Fruit fly (Drosophila melanogaster) whole organism, embryonic: Measurements from ENCODE around the gene MAGE.

ENCODE experiments used
- Abd-B ChIP-seq: fragments of 200-800 bp; sonication (Bioruptor generic); optimal IDR thresholded peaks from 2 replicates; lab custom pipeline; 2018; ENCODE audit warnings: missing biosample characterization, mild to moderate bottlenecking, missing genetic modification characterization, moderate library complexity
- Ada2b ChIP-seq: fragments of 200-800 bp; sonication (Bioruptor generic); IDR thresholded peaks from 2 replicates; pipeline ENCODE4 v1.3.6; 2022; ENCODE audit warnings: missing biosample characterization, missing genetic modification characterization
- CG10147 ChIP-seq: fragments of 200-800 bp; sonication (Bioruptor generic); optimal IDR thresholded peaks from 2 replicates; lab custom pipeline; 2019; ENCODE audit warnings: missing biosample characterization, mild to moderate bottlenecking, missing genetic modification characterization, moderate library complexity
- CG10543 ChIP-seq: fragments of 200-800 bp; sonication (Bioruptor generic); optimal IDR thresholded peaks from 3 replicates; lab custom pipeline; 2017; ENCODE audit warnings: missing biosample characterization, mild to moderate bottlenecking, missing genetic modification characterization, moderate library complexity
- CG11093 ChIP-seq: fragments of 200-800 bp; sonication (Bioruptor generic); IDR thresholded peaks from 3 replicates; pipeline ENCODE4 v1.3.6; 2022; ENCODE audit warnings: missing biosample characterization, missing genetic modification characterization
- CG11560 ChIP-seq: fragments of 200-800 bp; sonication (Bioruptor generic); IDR thresholded peaks from 3 replicates; pipeline ENCODE4 v1.3.6; 2022; ENCODE audit warnings: missing biosample characterization, missing genetic modification characterization
- CG12236 ChIP-seq: fragments of 200-800 bp; sonication (Bioruptor generic); optimal IDR thresholded peaks from 2 replicates; lab custom pipeline; 2016; ENCODE audit warnings: missing biosample characterization, missing genetic modification characterization
- CG1792 ChIP-seq: fragments of 200-800 bp; sonication (Bioruptor generic); optimal IDR thresholded peaks from 2 replicates; lab custom pipeline; 2016; ENCODE audit warnings: missing biosample characterization, missing genetic modification characterization
- CG2712 ChIP-seq: fragments of 200-800 bp; optimal IDR thresholded peaks from 3 replicates; lab custom pipeline; 2019; ENCODE audit warnings: missing biosample characterization, mild to moderate bottlenecking, missing genetic modification characterization, moderate library complexity
- CG3065 ChIP-seq: fragments of 200-800 bp; sonication (Bioruptor generic); optimal IDR thresholded peaks from 2 replicates; lab custom pipeline; 2016; ENCODE audit warnings: missing biosample characterization, missing genetic modification characterization
- CG31365 ChIP-seq: fragments of 200-800 bp; sonication (Bioruptor generic); optimal IDR thresholded peaks from 2 replicates; lab custom pipeline; 2018; ENCODE audit warnings: missing biosample characterization, mild to moderate bottlenecking, missing genetic modification characterization
- CG3281 ChIP-seq: fragments of 200-800 bp; sonication (Bioruptor generic); optimal IDR thresholded peaks from 3 replicates; lab custom pipeline; 2017; ENCODE audit warnings: missing biosample characterization, mild to moderate bottlenecking, missing genetic modification characterization
- CG34224 ChIP-seq: fragments of 200-800 bp; sonication (Bioruptor generic); IDR thresholded peaks from 3 replicates; pipeline ENCODE4 v1.3.6; 2022; ENCODE audit warnings: missing biosample characterization, missing genetic modification characterization; ENCODE audit not compliant: partially characterized antibody
- CG6791 ChIP-seq: fragments of 200-800 bp; sonication (Bioruptor generic); IDR thresholded peaks from 3 replicates; pipeline ENCODE4 v1.3.6; 2022; ENCODE audit warnings: missing biosample characterization, missing genetic modification characterization; ENCODE audit not compliant: partially characterized antibody
- CG7271 ChIP-seq: fragments of 200-800 bp; sonication (Bioruptor generic); optimal IDR thresholded peaks from 2 replicates; lab custom pipeline; 2018; ENCODE audit warnings: missing biosample characterization, mild to moderate bottlenecking, missing genetic modification characterization, moderate library complexity
- CG7745 ChIP-seq: fragments of 200-800 bp; sonication (Bioruptor generic); optimal IDR thresholded peaks from 2 replicates; lab custom pipeline; 2018; ENCODE audit warnings: missing biosample characterization, mild to moderate bottlenecking, missing genetic modification characterization, moderate library complexity
- CG7987 ChIP-seq: fragments of 200-800 bp; sonication (Bioruptor generic); optimal IDR thresholded peaks from 2 replicates; lab custom pipeline; 2018; ENCODE audit warnings: missing biosample characterization, mild to moderate bottlenecking, missing genetic modification characterization, moderate library complexity
- CG8359 ChIP-seq: fragments of 200-800 bp; sonication (Bioruptor generic); optimal IDR thresholded peaks from 2 replicates; lab custom pipeline; 2017; ENCODE audit warnings: missing biosample characterization, mild to moderate bottlenecking, missing genetic modification characterization, borderline replicate concordance
- CTCF ChIP-seq: fragments of 200-800 bp; sonication (Bioruptor generic); optimal IDR thresholded peaks from 2 replicates; lab custom pipeline; 2017; ENCODE audit warnings: missing biosample characterization, mild to moderate bottlenecking, missing genetic modification characterization, moderate library complexity
- Dad ChIP-seq: fragments of 200-800 bp; sonication (Bioruptor generic); optimal IDR thresholded peaks from 3 replicates; lab custom pipeline; 2016; ENCODE audit warnings: missing biosample characterization, missing genetic modification characterization
- Dek ChIP-seq: fragments of 200-800 bp; sonication (Bioruptor generic); optimal IDR thresholded peaks from 3 replicates; lab custom pipeline; 2019; ENCODE audit warnings: missing biosample characterization, mild to moderate bottlenecking, missing genetic modification characterization, moderate library complexity
- Dip2 ChIP-seq: fragments of 200-800 bp; sonication (Bioruptor generic); IDR thresholded peaks from 2 replicates; pipeline ENCODE4 v1.3.6; 2022; ENCODE audit warnings: missing biosample characterization, missing genetic modification characterization
- Doc2 ChIP-seq: fragments of 200-800 bp; sonication (Bioruptor generic); IDR thresholded peaks from 2 replicates; pipeline ENCODE4 v1.3.6; 2022; ENCODE audit warnings: missing biosample characterization, missing genetic modification characterization
- E2f1 ChIP-seq: fragments of 200-800 bp; sonication (Bioruptor generic); IDR thresholded peaks from 2 replicates; pipeline ENCODE4 v1.3.6; 2022; ENCODE audit warnings: missing biosample characterization, missing genetic modification characterization
- HHEX ChIP-seq: fragments of 200-800 bp; sonication (Bioruptor generic); optimal IDR thresholded peaks from 3 replicates; lab custom pipeline; 2017; ENCODE audit warnings: missing biosample characterization, mild to moderate bottlenecking, missing genetic modification characterization, missing genetic modification reagents
- HLH4C ChIP-seq: fragments of 200-800 bp; sonication (Bioruptor generic); IDR thresholded peaks from 3 replicates; pipeline ENCODE4 v1.3.6; 2022; ENCODE audit warnings: missing biosample characterization, missing genetic modification characterization; ENCODE audit not compliant: partially characterized antibody
- NC2α ChIP-seq: fragments of 200-800 bp; sonication (Bioruptor generic); optimal IDR thresholded peaks from 2 replicates; lab custom pipeline; 2016; ENCODE audit warnings: missing biosample characterization, missing genetic modification characterization
- NK7.1 ChIP-seq: fragments of 200-800 bp; sonication (Bioruptor generic); optimal IDR thresholded peaks from 3 replicates; lab custom pipeline; 2016; ENCODE audit warnings: missing biosample characterization, missing genetic modification characterization
- Nf-YA ChIP-seq: fragments of 200-800 bp; sonication (Bioruptor generic); IDR thresholded peaks from 2 replicates; pipeline ENCODE4 v1.3.6; 2022; ENCODE audit warnings: missing biosample characterization, missing genetic modification characterization
- Scr ChIP-seq: fragments of 200-800 bp; sonication (Bioruptor generic); IDR thresholded peaks from 2 replicates; pipeline ENCODE4 v1.3.6; 2022; ENCODE audit warnings: missing biosample characterization, missing genetic modification characterization; ENCODE audit not compliant: partially characterized antibody
- Side ChIP-seq: fragments of 200-800 bp; sonication (Bioruptor generic); optimal IDR thresholded peaks from 2 replicates; lab custom pipeline; 2016; ENCODE audit warnings: missing biosample characterization, missing genetic modification characterization
- Sin3A ChIP-seq: fragments of >200 bp; optimal IDR thresholded peaks from 2 replicates; lab custom pipeline; 2018
- ato ChIP-seq: fragments of 200-800 bp; sonication (Bioruptor generic); IDR thresholded peaks from 2 replicates; pipeline ENCODE4 v1.3.6; 2022; ENCODE audit warnings: missing biosample characterization, missing genetic modification characterization; ENCODE audit not compliant: partially characterized antibody
- bbx ChIP-seq: fragments of 200-800 bp; sonication (Bioruptor generic); IDR thresholded peaks from 2 replicates; pipeline ENCODE4 v1.3.6; 2022; ENCODE audit warnings: missing biosample characterization, missing genetic modification characterization; ENCODE audit not compliant: partially characterized antibody
- croc ChIP-seq: fragments of 200-800 bp; sonication (Bioruptor generic); conservative IDR thresholded peaks from 3 replicates; pipeline ENCODE4 v1.3.6; 2022; ENCODE audit warnings: missing biosample characterization, missing genetic modification characterization
- dmrt99B ChIP-seq: fragments of 200-800 bp; sonication (Bioruptor generic); optimal IDR thresholded peaks from 2 replicates; lab custom pipeline; 2018; ENCODE audit warnings: missing biosample characterization, mild to moderate bottlenecking, missing genetic modification characterization, moderate library complexity
- exex ChIP-seq: fragments of 200-800 bp; sonication (Bioruptor generic); optimal IDR thresholded peaks from 4 replicates; lab custom pipeline; 2018; ENCODE audit warnings: missing biosample characterization, mild to moderate bottlenecking, missing genetic modification characterization, moderate library complexity
- inv ChIP-seq: fragments of 200-800 bp; sonication (Bioruptor generic); IDR thresholded peaks from 2 replicates; pipeline ENCODE4 v1.3.6; 2022; ENCODE audit warnings: missing biosample characterization, missing genetic modification characterization; ENCODE audit not compliant: partially characterized antibody
- nau ChIP-seq: fragments of 200-800 bp; sonication (Bioruptor generic); optimal IDR thresholded peaks from 3 replicates; lab custom pipeline; 2017; ENCODE audit warnings: missing biosample characterization, mild to moderate bottlenecking, missing genetic modification characterization, missing genetic modification reagents
- nerfin-2 ChIP-seq: fragments of 200-800 bp; sonication (Bioruptor generic); IDR thresholded peaks from 2 replicates; pipeline ENCODE4 v1.3.6; 2022; ENCODE audit warnings: missing biosample characterization, missing genetic modification characterization; ENCODE audit not compliant: partially characterized antibody
- pb ChIP-seq: fragments of 200-800 bp; sonication (Bioruptor generic); optimal IDR thresholded peaks from 3 replicates; lab custom pipeline; 2016; ENCODE audit warnings: missing biosample characterization, missing genetic modification characterization
- rib ChIP-seq: fragments of 200-800 bp; sonication (Bioruptor generic); IDR thresholded peaks from 2 replicates; pipeline ENCODE4 v1.3.6; 2022; ENCODE audit warnings: missing biosample characterization, missing genetic modification characterization
- sd ChIP-seq: fragments of 200-800 bp; sonication (Bioruptor generic); optimal IDR thresholded peaks from 3 replicates; lab custom pipeline; 2018; ENCODE audit warnings: missing biosample characterization, mild to moderate bottlenecking, missing genetic modification characterization, moderate library complexity
- sima ChIP-seq: fragments of 200-800 bp; sonication (Bioruptor generic); optimal IDR thresholded peaks from 2 replicates; lab custom pipeline; 2016; ENCODE audit warnings: missing biosample characterization, missing genetic modification characterization
- slou ChIP-seq: fragments of 200-800 bp; sonication (Bioruptor generic); optimal IDR thresholded peaks from 3 replicates; lab custom pipeline; 2016; ENCODE audit warnings: missing biosample characterization, missing genetic modification characterization
- stwl ChIP-seq: fragments of 200-800 bp; sonication (Bioruptor generic); optimal IDR thresholded peaks from 3 replicates; lab custom pipeline; 2018; ENCODE audit warnings: missing biosample characterization, mild to moderate bottlenecking, missing genetic modification characterization, moderate library complexity
- tio ChIP-seq: fragments of 200-800 bp; sonication (Bioruptor generic); optimal IDR thresholded peaks from 2 replicates; lab custom pipeline; 2017; ENCODE audit warnings: missing biosample characterization, missing genetic modification characterization, inconsistent platforms
- tx ChIP-seq: fragments of 200-800 bp; sonication (Bioruptor generic); optimal IDR thresholded peaks from 2 replicates; lab custom pipeline; 2016; ENCODE audit warnings: missing biosample characterization, missing genetic modification characterization
- unc-4 ChIP-seq: fragments of 200-800 bp; sonication (Bioruptor generic); IDR thresholded peaks from 2 replicates; pipeline ENCODE4 v1.3.6; 2022; ENCODE audit warnings: missing biosample characterization, missing genetic modification characterization; ENCODE audit not compliant: partially characterized antibody

MAGE gene

DNA sequence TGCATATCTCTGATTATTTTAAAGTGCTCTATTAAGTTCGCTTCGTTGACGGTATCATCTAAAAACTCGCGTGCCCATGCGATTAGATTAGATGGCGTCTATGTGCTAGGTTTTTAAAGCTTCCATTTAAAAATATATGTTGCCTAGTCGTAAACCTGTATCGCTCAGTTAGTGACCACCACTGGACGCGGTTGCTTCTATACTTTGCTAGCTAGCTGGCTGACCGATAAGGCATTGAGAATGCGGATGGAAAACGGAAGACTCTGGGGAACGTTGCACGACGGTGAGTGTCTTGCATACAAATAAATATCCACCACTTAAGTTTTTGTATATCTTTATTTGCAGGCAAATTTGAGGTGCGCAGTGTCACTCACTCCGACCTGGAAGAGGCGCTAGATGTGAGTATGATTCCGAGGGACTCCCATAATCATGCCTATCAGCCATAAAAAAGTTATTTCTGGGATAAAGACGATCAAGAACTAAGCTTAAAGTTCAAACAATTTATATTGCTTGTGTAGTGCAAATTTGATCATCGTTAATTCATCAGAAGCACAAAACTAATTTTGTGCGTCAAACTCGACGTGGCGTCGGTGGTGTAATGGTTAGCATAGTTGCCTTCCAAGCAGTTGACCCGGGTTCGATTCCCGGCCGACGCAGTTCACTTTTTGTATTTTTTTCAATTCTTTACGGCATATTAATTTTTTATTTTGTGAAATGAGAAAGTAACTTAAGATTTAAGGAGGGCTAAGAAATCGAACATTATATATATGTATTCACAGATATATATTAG lies 25.5 kb downstream of the MAGE start, which contains the start of gene CG31248 (continued):
- TF ChIP-seq ato (GFP tag; lab: Robert Waterston, UW) = peak; percentile 67
- no peak for TF ChIP-seq croc (GFP tag; lab: Robert Waterston, UW)
- no peak for TF ChIP-seq Abd-B (GFP tag; lab: Kevin White, UChicago)
- TF ChIP-seq CG7745 (tag; lab: Kevin White, UChicago) = no peak
- peak; percentile 86 for TF ChIP-seq bbx
- TF ChIP-seq slou (GFP tag; lab: Kevin White, UChicago) = no peak
- TF ChIP-seq HHEX = no peak
- no peak for TF ChIP-seq Dad (GFP tag; lab: Kevin White, UChicago)
- TF ChIP-seq unc-4 (GFP tag; lab: Robert Waterston, UW) = 0 out of 2 replicates have a peak, but pooled peaks have one; percentile 45
- TF ChIP-seq CG10543 (GFP tag; lab: Kevin White, UChicago) = peak; percentile 71
- TF ChIP-seq CG3065 (GFP tag; lab: Kevin White, UChicago) = no peak
- no peak for TF ChIP-seq CG11093 (GFP tag; lab: Robert Waterston, UW)
- peak; percentile 63; the same call in 1 of the 3 replicates for TF ChIP-seq CG34224 (GFP tag; lab: Robert Waterston, UW)
- peak; percentile 35 for TF ChIP-seq Side (GFP tag; lab: Kevin White, UChicago)
- peak; percentile 82 for TF ChIP-seq exex (tag; lab: Kevin White, UChicago)
- no peak for TF ChIP-seq tx (GFP tag; lab: Kevin White, UChicago)
- TF ChIP-seq CG2712 (tag; lab: Kevin White, UChicago) = no peak
- TF ChIP-seq sd (tag; lab: Kevin White, UChicago) = peak; percentile 69
- peak; percentile 69 for TF ChIP-seq Scr (GFP tag; lab: Robert Waterston, UW)
- TF ChIP-seq CG31365 (tag; lab: Kevin White, UChicago) = no peak
- peak; percentile 83 for TF ChIP-seq CG6791
- TF ChIP-seq E2f1 = no peak
- peak; percentile 21 for TF ChIP-seq CG3281
- TF ChIP-seq tio (GFP tag; lab: Kevin White, UChicago) = no peak
- no peak for TF ChIP-seq Dip2 (GFP tag; lab: Robert Waterston, UW)
- TF ChIP-seq sima (GFP tag; lab: Kevin White, UChicago) = no peak
- TF ChIP-seq NK7.1 (GFP tag; lab: Kevin White, UChicago) = no peak
- no peak for TF ChIP-seq CG12236
- no peak for TF ChIP-seq CG7271
- TF ChIP-seq CG7987 (GFP tag; lab: Kevin White, UChicago) = no peak
- TF ChIP-seq CG8359 (GFP tag; lab: Kevin White, UChicago) = no peak
- TF ChIP-seq CG1792 (GFP tag; lab: Kevin White, UChicago) = peak; percentile 10
- no peak for TF ChIP-seq stwl
- peak; percentile 77 for TF ChIP-seq nerfin-2
- TF ChIP-seq CG10147 (GFP tag; lab: Kevin White, UChicago) = no peak
- peak; percentile 74 for TF ChIP-seq CTCF (GFP tag; lab: Kevin White, UChicago)
- TF ChIP-seq NC2α (GFP tag; lab: Kevin White, UChicago) = no peak
- no peak for TF ChIP-seq dmrt99B (tag; lab: Kevin White, UChicago)
- no peak for TF ChIP-seq Sin3A (lab: Kevin White, UChicago)
- peak; percentile 63 for TF ChIP-seq HLH4C (GFP tag; lab: Robert Waterston, UW)
- TF ChIP-seq CG11560 (tag; lab: Robert Waterston, UW) = no peak
- TF ChIP-seq Nf-YA = no peak
- TF ChIP-seq pb (GFP tag; lab: Kevin White, UChicago) = no peak
- no peak for TF ChIP-seq nau
- no peak for TF ChIP-seq Ada2b
- TF ChIP-seq rib = no peak
- no peak for TF ChIP-seq Doc2 (GFP tag; lab: Robert Waterston, UW)
- TF ChIP-seq Dek (tag; lab: Kevin White, UChicago) = no peak
- peak; percentile 10; the same call in 1 of the 2 replicates for TF ChIP-seq inv
